Worm (Caenorhabditis elegans) whole organism, L1 larva: ENCODE results near the gene F54F7.8.

Experiments
- C04F5.9 ChIP-seq: sonication (generic microtip); optimal IDR thresholded peaks from 2 replicates; lab custom pipeline; 2016; ENCODE audit warnings: missing genetic modification characterization, missing compliant biosample characterization
- aha-1 ChIP-seq: fragments of 150-350 bp; optimal IDR thresholded peaks from 2 replicates; lab custom pipeline; 2014; ENCODE audit warnings: missing biosample characterization, missing genetic modification characterization
- alr-1 ChIP-seq: fragments of 200-800 bp; sonication (Bioruptor generic); optimal IDR thresholded peaks from 2 replicates; lab custom pipeline; 2018; ENCODE audit warnings: borderline replicate concordance, mild to moderate bottlenecking, missing genetic modification characterization, missing compliant biosample characterization
- ama-1 ChIP-seq: fragments of 150-350 bp; optimal IDR thresholded peaks from 2 replicates; lab custom pipeline; 2014
- ceh-8 ChIP-seq: fragments of 200-800 bp; sonication (Bioruptor generic); optimal IDR thresholded peaks from 2 replicates; lab custom pipeline; 2018; ENCODE audit warnings: mild to moderate bottlenecking, missing genetic modification characterization, moderate library complexity, missing compliant biosample characterization
- ceh-90 ChIP-seq: sonication (generic microtip); optimal IDR thresholded peaks from 2 replicates; lab custom pipeline; 2016; ENCODE audit warnings: missing genetic modification characterization, missing compliant biosample characterization
- dpl-1 ChIP-seq, 3 experiments: fragments of 150-350 bp in 2 of 3; sonication (generic microtip) in 1 of 3; optimal IDR thresholded peaks; 2 replicates each; lab custom pipeline; 2014 to 2017; ENCODE audit warnings: missing biosample characterization in 3 of 3, missing genetic modification characterization in 3 of 3, missing genetic modification reagents in 3 of 3
- dsc-1 ChIP-seq: sonication (generic microtip); optimal IDR thresholded peaks from 2 replicates; lab custom pipeline; 2016; ENCODE audit warnings: mild to moderate bottlenecking, missing genetic modification characterization, missing compliant biosample characterization
- egl-27 ChIP-seq, 2 experiments: fragments of 150-350 bp in 1 of 2; sonication (generic microtip); optimal IDR thresholded peaks; 3 replicates each; lab custom pipeline; 2017 to 2018; ENCODE audit warnings: missing biosample characterization in 2 of 2, missing genetic modification characterization in 2 of 2, missing genetic modification reagents in 2 of 2
- fkh-4 ChIP-seq: sonication (generic microtip); optimal IDR thresholded peaks from 2 replicates; lab custom pipeline; 2016; ENCODE audit warnings: missing compliant biosample characterization, missing genetic modification characterization, borderline replicate concordance
- grh-1 ChIP-seq: fragments of 200-800 bp; sonication (Bioruptor generic); IDR thresholded peaks from 2 replicates; pipeline ENCODE4 v1.3.6; 2022; ENCODE audit warnings: missing genetic modification reagents, missing genetic modification characterization, missing compliant biosample characterization
- isw-1 ChIP-seq: fragments of 200-800 bp; sonication (Bioruptor generic); IDR thresholded peaks from 2 replicates; pipeline ENCODE4 v1.3.6; 2022; ENCODE audit warnings: missing genetic modification characterization, missing compliant biosample characterization
- jun-1 ChIP-seq: fragments of 150-350 bp; optimal IDR thresholded peaks from 2 replicates; lab custom pipeline; 2014; ENCODE audit warnings: missing biosample characterization, missing genetic modification reagents, missing genetic modification characterization
- lin-15B ChIP-seq: fragments of 150-350 bp; sonication (generic microtip); optimal IDR thresholded peaks from 3 replicates; lab custom pipeline; 2014; ENCODE audit warnings: missing biosample characterization, missing genetic modification characterization
- lir-3 ChIP-seq: sonication (generic microtip); optimal IDR thresholded peaks from 2 replicates; lab custom pipeline; 2016; ENCODE audit warnings: mild to moderate bottlenecking, missing genetic modification characterization, moderate library complexity, missing compliant biosample characterization; ENCODE audit not compliant: poor library complexity
- mab-9 ChIP-seq: fragments of 200-800 bp; sonication (Bioruptor generic); IDR thresholded peaks from 2 replicates; pipeline ENCODE4 v1.3.6; 2022; ENCODE audit warnings: missing genetic modification reagents, missing genetic modification characterization, missing compliant biosample characterization
- mep-1 ChIP-seq: fragments of 150-350 bp; optimal IDR thresholded peaks from 2 replicates; lab custom pipeline; 2014; ENCODE audit warnings: missing biosample characterization, missing genetic modification characterization
- nhr-237 ChIP-seq: fragments of 150-350 bp; optimal IDR thresholded peaks from 2 replicates; lab custom pipeline; 2014; ENCODE audit warnings: missing biosample characterization, missing genetic modification characterization
- nhr-71 ChIP-seq: sonication (generic microtip); optimal IDR thresholded peaks from 2 replicates; lab custom pipeline; 2016; ENCODE audit warnings: mild to moderate bottlenecking, missing genetic modification characterization, moderate library complexity, missing compliant biosample characterization
- nhr-85 ChIP-seq: sonication (generic microtip); peaks from one replicate; lab custom pipeline; 2016; ENCODE audit warnings: missing genetic modification characterization, inconsistent platforms, missing compliant biosample characterization
- pag-3 ChIP-seq: sonication (generic microtip); optimal IDR thresholded peaks from 2 replicates; lab custom pipeline; 2017; ENCODE audit warnings: missing genetic modification characterization, mild to moderate bottlenecking, missing compliant biosample characterization, antibody characterized with exemption, borderline replicate concordance; ENCODE audit not compliant: insufficient read depth
- rnt-1 ChIP-seq: sonication (generic microtip); optimal IDR thresholded peaks from 2 replicates; lab custom pipeline; 2016; ENCODE audit warnings: mild to moderate bottlenecking, missing genetic modification characterization, moderate library complexity, missing compliant biosample characterization
- skn-1 ChIP-seq: fragments of 150-350 bp; optimal IDR thresholded peaks from 2 replicates; lab custom pipeline; 2014; ENCODE audit warnings: missing biosample characterization, missing genetic modification characterization
- sox-4 ChIP-seq: sonication (generic microtip); optimal IDR thresholded peaks from 2 replicates; lab custom pipeline; 2016; ENCODE audit warnings: missing genetic modification characterization, missing compliant biosample characterization
- sptf-1 ChIP-seq: fragments of 150-350 bp; optimal IDR thresholded peaks from 2 replicates; lab custom pipeline; 2014; ENCODE audit warnings: missing biosample characterization, missing genetic modification characterization
- swsn-7 ChIP-seq: sonication (generic microtip); optimal IDR thresholded peaks from 2 replicates; lab custom pipeline; 2016; ENCODE audit warnings: missing genetic modification characterization, missing compliant biosample characterization
- tbx-2 ChIP-seq: sonication (generic microtip); optimal IDR thresholded peaks from 2 replicates; lab custom pipeline; 2016; ENCODE audit warnings: missing genetic modification characterization, missing compliant biosample characterization
- unc-130 ChIP-seq: fragments of 150-350 bp; optimal IDR thresholded peaks from 2 replicates; lab custom pipeline; 2017; ENCODE audit warnings: missing biosample characterization, missing genetic modification characterization, inconsistent platforms
- unc-62 ChIP-seq: fragments of 150-350 bp; optimal IDR thresholded peaks from 2 replicates; lab custom pipeline; 2014; ENCODE audit warnings: missing biosample characterization, missing genetic modification reagents, missing genetic modification characterization
- unc-86 ChIP-seq: sonication (generic microtip); optimal IDR thresholded peaks from 2 replicates; lab custom pipeline; 2016; ENCODE audit warnings: missing genetic modification characterization, missing compliant biosample characterization
- unc-98 ChIP-seq: fragments of 200-800 bp; sonication (Bioruptor generic); IDR thresholded peaks from 2 replicates; pipeline ENCODE4 v1.3.6; 2022; ENCODE audit warnings: missing genetic modification characterization, missing compliant biosample characterization
- vab-15 ChIP-seq: sonication (generic microtip); optimal IDR thresholded peaks from 2 replicates; lab custom pipeline; 2017; ENCODE audit warnings: missing genotype, mild to moderate bottlenecking, missing genetic modification characterization, missing compliant biosample characterization
- ztf-4 ChIP-seq: fragments of 150-350 bp; optimal IDR thresholded peaks from 2 replicates; lab custom pipeline; 2014; ENCODE audit warnings: missing biosample characterization, missing genetic modification characterization

The F54F7.8 gene

DNA sequence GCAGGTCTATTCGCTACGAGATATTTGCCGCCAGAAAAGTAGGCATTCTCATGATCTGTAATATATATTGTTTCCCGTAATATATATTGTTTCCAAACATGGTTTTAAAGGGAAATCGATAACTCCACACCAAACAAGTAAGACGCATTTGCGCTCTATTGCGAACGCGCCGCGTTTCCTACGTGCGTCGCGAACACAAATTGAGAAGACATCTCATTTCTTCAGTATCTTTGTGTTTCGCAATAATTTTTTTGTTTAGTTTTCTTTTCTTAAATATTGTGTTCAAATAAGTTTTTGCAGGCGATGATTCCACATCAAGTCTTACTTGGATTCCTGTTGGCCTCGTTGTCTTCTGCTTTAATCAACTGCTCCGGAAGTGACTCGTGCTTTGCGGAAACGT lies 10.3 kb upstream of the F54F7.8 start, which contains the start of gene F54F7.6:
TSS of gene F54F7.6 (plus strand) at position 301 of the 400 bp plus-strand sequence.
- TF ChIP-seq fkh-4 (tag; lab: Kevin White, UChicago) (no peak), mab-9 (GFP tag; lab: Robert Waterston, UW) (no peak), ceh-90 (tag; lab: Kevin White, UChicago) (no peak), unc-130 (tag; lab: Kevin White, UChicago) (no peak), isw-1 (no peak), nhr-71 (tag; lab: Kevin White, UChicago) (no peak), skn-1 (tag; lab: Kevin White, UChicago) (no peak), egl-27 (tag; optimal IDR thresholded peaks at IDR 0.05; lab: Kevin White, UChicago) (no peak), mep-1 (tag; lab: Kevin White, UChicago) (no peak)

DNA sequence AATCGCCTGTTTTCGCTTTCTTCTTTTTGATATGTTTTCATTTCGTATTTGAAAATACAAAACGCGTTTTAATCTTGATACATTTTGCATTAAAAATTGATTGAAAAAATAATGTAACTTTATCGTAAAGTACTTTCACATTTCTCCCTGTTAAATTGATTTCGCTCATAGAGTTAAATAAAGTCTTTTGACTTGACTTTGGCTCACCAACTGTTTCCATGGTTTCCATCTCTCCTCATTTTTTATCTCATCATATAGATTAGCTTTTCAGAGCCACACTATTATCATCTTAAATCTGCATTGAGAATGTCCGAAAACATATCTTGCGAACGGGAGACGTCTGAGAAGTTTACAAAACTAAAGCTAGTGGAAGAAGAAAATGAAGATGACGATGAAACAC lies 8.5 kb upstream of the F54F7.8 start, which contains the start of gene F54F7.10:
TSS of gene F54F7.10 (plus strand) at position 301 of the 400 bp plus-strand sequence.
- TF ChIP-seq ztf-4 = no peak
- no peak for TF ChIP-seq unc-98
- TF ChIP-seq sox-4 (tag; lab: Kevin White, UChicago) = no peak
- TF ChIP-seq nhr-85 (tag; lab: Kevin White, UChicago) = no peak
- no peak for TF ChIP-seq unc-86 (tag; lab: Kevin White, UChicago)
- TF ChIP-seq alr-1 (tag; lab: Kevin White, UChicago) = no peak
- TF ChIP-seq swsn-7 (tag; lab: Kevin White, UChicago) = no peak
- no peak for TF ChIP-seq sptf-1 (tag; lab: Kevin White, UChicago)
- TF ChIP-seq aha-1 (tag; lab: Kevin White, UChicago) = no peak
- TF ChIP-seq dpl-1 (GFP tag; optimal IDR thresholded peaks at IDR 0.05; lab: Kevin White, UChicago) = no peak

DNA sequence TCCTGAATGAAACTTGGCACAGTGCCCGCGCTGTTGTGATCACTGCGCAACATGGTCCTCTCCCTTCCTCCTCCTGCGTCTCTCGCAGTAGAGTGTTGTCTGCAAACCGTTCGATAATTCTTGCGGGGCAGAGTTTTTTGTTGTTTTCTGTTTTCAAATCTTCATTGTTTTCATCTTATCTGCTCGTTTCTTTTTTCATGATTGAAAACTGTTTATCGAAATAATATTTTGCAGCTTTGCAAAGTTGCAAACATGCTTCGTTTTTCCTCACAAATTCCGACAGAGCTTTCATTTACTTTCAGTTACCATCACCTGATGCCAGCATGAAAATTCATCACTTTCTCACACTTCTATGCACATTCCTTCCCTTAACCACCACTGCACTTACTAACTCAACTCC lies 2.4 kb upstream of the F54F7.8 start, which contains the start of gene mes-1:
TSS of gene mes-1 (plus strand) at position 301 of the 400 bp plus-strand sequence.
- no peak for TF ChIP-seq nhr-71 (tag; lab: Kevin White, UChicago)

DNA sequence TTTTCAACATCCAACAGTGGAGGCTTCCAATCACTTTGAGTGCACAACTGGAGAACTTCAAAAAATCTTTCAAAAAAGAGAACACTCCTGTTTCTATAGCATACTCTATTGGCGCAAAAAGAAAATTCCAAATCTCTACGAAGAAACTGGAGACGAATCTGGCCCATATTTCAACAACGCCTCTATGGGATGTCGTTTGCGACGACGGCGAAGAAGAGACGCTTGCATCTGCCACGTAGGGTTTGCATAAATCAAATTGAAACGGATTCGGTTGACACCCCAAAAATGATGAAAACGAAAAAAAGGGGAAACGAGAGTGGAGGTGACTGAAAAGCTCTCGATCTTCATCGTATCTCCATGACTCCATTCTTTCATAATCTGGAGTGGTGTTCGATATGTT lies 1.4 kb upstream of the F54F7.8 start:
- no peak for TF ChIP-seq nhr-85 (tag; lab: Kevin White, UChicago)
- no peak for TF ChIP-seq unc-62 (GFP tag; lab: Kevin White, UChicago)

DNA sequence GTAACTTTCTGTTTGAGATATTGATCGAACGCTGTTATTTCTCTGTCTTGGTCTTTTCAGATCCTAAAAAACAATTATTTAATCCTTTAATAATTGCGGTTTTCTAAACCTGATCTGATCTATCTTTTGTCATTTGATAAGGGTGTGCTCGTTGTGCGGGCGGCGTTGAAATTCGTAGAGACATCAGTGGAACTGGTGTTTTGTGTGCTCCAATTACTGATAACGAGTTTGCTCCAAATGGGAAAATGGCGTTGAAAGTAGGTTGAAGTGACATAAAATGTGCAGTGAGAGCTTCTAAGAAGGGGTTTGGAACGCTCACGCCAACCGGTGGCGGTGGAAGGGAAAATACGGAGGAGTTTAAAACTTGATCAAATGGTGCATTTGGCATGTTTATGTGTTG lies 371 bp downstream of the F54F7.8 start:
- TF ChIP-seq rnt-1 (no peak), jun-1 (tag; lab: Kevin White, UChicago) (no peak), dsc-1 (tag; lab: Kevin White, UChicago) (no peak), alr-1 (tag; lab: Kevin White, UChicago) (no peak), grh-1 (no peak), lin-15B (tag; lab: Kevin White, UChicago) (no peak), ceh-8 (GFP tag; lab: Kevin White, UChicago) (no peak), ama-1 (lab: Kevin White, UChicago) (no peak), dpl-1 (GFP tag; optimal IDR thresholded peaks at IDR 0.05; lab: Kevin White, UChicago) (no peak), lir-3 (tag; lab: Kevin White, UChicago) (no peak), tbx-2 (tag; lab: Kevin White, UChicago) (no peak), pag-3 (tag; lab: Kevin White, UChicago) (no peak), mab-9 (GFP tag; lab: Robert Waterston, UW) (no peak), swsn-7 (tag; lab: Kevin White, UChicago) (no peak), vab-15 (tag; lab: Kevin White, UChicago) (no peak), nhr-237 (tag; lab: Kevin White, UChicago) (no peak), fkh-4 (tag; lab: Kevin White, UChicago) (no peak), C04F5.9 (no peak)
